Fruit fly (Drosophila melanogaster) whole organism, embryonic: Measurements from ENCODE around the gene Tgt.

ENCODE experiments used
- Adf1 ChIP-seq: fragments of 200-800 bp; sonication (Bioruptor generic); IDR thresholded peaks from 2 replicates; pipeline ENCODE4 v1.3.6; 2022; ENCODE audit warnings: missing biosample characterization, missing genetic modification characterization
- Atf6 ChIP-seq: fragments of 200-800 bp; sonication (Bioruptor generic); IDR thresholded peaks from 2 replicates; pipeline ENCODE4 v1.3.6; 2022; ENCODE audit warnings: missing biosample characterization, missing genetic modification characterization
- B-H1 ChIP-seq: fragments of 200-800 bp; sonication (Bioruptor generic); IDR thresholded peaks from 3 replicates; pipeline ENCODE4 v1.3.6; 2022; ENCODE audit warnings: missing biosample characterization, missing genetic modification characterization
- B-H2 ChIP-seq: fragments of 200-800 bp; sonication (Bioruptor generic); optimal IDR thresholded peaks from 2 replicates; lab custom pipeline; 2018; ENCODE audit warnings: missing biosample characterization, mild to moderate bottlenecking, missing genetic modification characterization
- CG12391 ChIP-seq: fragments of 200-800 bp; sonication (Bioruptor generic); optimal IDR thresholded peaks from 3 replicates; lab custom pipeline; 2018; ENCODE audit warnings: missing biosample characterization, mild to moderate bottlenecking, missing genetic modification characterization, moderate library complexity
- CG13287 ChIP-seq: fragments of 200-800 bp; sonication (Bioruptor generic); IDR thresholded peaks from 2 replicates; pipeline ENCODE4 v1.3.6; 2022; ENCODE audit warnings: missing biosample characterization, missing genetic modification characterization; ENCODE audit not compliant: partially characterized antibody
- CG13775 ChIP-seq: fragments of 200-800 bp; sonication (Bioruptor generic); optimal IDR thresholded peaks from 3 replicates; lab custom pipeline; 2017; ENCODE audit warnings: missing biosample characterization, mild to moderate bottlenecking, missing genetic modification characterization
- CG14860 ChIP-seq: fragments of 200-800 bp; sonication (Bioruptor generic); IDR thresholded peaks from 3 replicates; pipeline ENCODE4 v1.3.6; 2022; ENCODE audit warnings: missing biosample characterization, missing genetic modification characterization; ENCODE audit not compliant: partially characterized antibody
- CG15696 ChIP-seq: fragments of 200-800 bp; sonication (Bioruptor generic); optimal IDR thresholded peaks from 2 replicates; lab custom pipeline; 2019; ENCODE audit warnings: missing biosample characterization, mild to moderate bottlenecking, missing genetic modification characterization, moderate library complexity
- CG18599 ChIP-seq: fragments of 200-800 bp; sonication (Bioruptor generic); optimal IDR thresholded peaks from 3 replicates; lab custom pipeline; 2017; ENCODE audit warnings: missing biosample characterization, missing genetic modification characterization, mild to moderate bottlenecking, moderate library complexity, missing genetic modification reagents
- CG32532 ChIP-seq: fragments of 200-800 bp; sonication (Bioruptor generic); IDR thresholded peaks from 2 replicates; pipeline ENCODE4 v1.3.6; 2022; ENCODE audit warnings: missing biosample characterization, missing genetic modification characterization
- CG33557 ChIP-seq: fragments of 200-800 bp; sonication (Bioruptor generic); optimal IDR thresholded peaks from 2 replicates; lab custom pipeline; 2019; ENCODE audit warnings: missing biosample characterization, mild to moderate bottlenecking, missing genetic modification characterization, moderate library complexity
- CG4707 ChIP-seq: fragments of 200-800 bp; sonication (Bioruptor generic); optimal IDR thresholded peaks from 2 replicates; lab custom pipeline; 2018; ENCODE audit warnings: missing biosample characterization, mild to moderate bottlenecking, missing genetic modification characterization, moderate library complexity
- CG5245 ChIP-seq: fragments of 200-800 bp; sonication (Bioruptor generic); optimal IDR thresholded peaks from 3 replicates; lab custom pipeline; 2016; ENCODE audit warnings: missing biosample characterization, missing genetic modification characterization
- CG8944 ChIP-seq: fragments of 200-800 bp; sonication (Bioruptor generic); optimal IDR thresholded peaks from 3 replicates; lab custom pipeline; 2016; ENCODE audit warnings: missing biosample characterization, missing genetic modification characterization
- Camta ChIP-seq: fragments of 200-800 bp; sonication (Bioruptor generic); optimal IDR thresholded peaks from 2 replicates; lab custom pipeline; 2016; ENCODE audit warnings: missing biosample characterization, missing genetic modification characterization
- CkIIα-i1 ChIP-seq: fragments of 200-800 bp; sonication (Bioruptor generic); IDR thresholded peaks from 2 replicates; pipeline ENCODE4 v1.3.6; 2022; ENCODE audit warnings: missing biosample characterization, missing genetic modification characterization
- CoRest ChIP-seq: fragments of 200-800 bp; sonication (Bioruptor generic); optimal IDR thresholded peaks from 3 replicates; lab custom pipeline; 2018; ENCODE audit warnings: missing biosample characterization, mild to moderate bottlenecking, missing genetic modification characterization, moderate library complexity
- Doc3 ChIP-seq: fragments of 200-800 bp; sonication (Bioruptor generic); IDR thresholded peaks from 3 replicates; pipeline ENCODE4 v1.3.6; 2022; ENCODE audit warnings: missing biosample characterization, missing genetic modification characterization; ENCODE audit not compliant: partially characterized antibody
- E2f2 ChIP-seq: fragments of 200-800 bp; sonication (Bioruptor generic); IDR thresholded peaks from 2 replicates; pipeline ENCODE4 v1.3.6; 2022; ENCODE audit warnings: missing biosample characterization, missing genetic modification characterization
- Hey ChIP-seq: fragments of 200-800 bp; sonication (Bioruptor generic); optimal IDR thresholded peaks from 3 replicates; lab custom pipeline; 2018; ENCODE audit warnings: missing biosample characterization, mild to moderate bottlenecking, missing genetic modification characterization
- Meics ChIP-seq: fragments of 200-800 bp; sonication (Bioruptor generic); optimal IDR thresholded peaks from 2 replicates; lab custom pipeline; 2017; ENCODE audit warnings: missing biosample characterization, mild to moderate bottlenecking, missing genetic modification characterization
- NC2β ChIP-seq: fragments of 200-800 bp; sonication (Bioruptor generic); optimal IDR thresholded peaks from 2 replicates; lab custom pipeline; 2016; ENCODE audit warnings: missing biosample characterization, missing genetic modification characterization
- Nf-YC ChIP-seq: fragments of 200-800 bp; optimal IDR thresholded peaks from 3 replicates; lab custom pipeline; 2019; ENCODE audit warnings: missing biosample characterization, mild to moderate bottlenecking, missing genetic modification characterization, moderate library complexity
- Oli ChIP-seq: fragments of 200-800 bp; sonication (Bioruptor generic); optimal IDR thresholded peaks from 2 replicates; lab custom pipeline; 2018; ENCODE audit warnings: missing biosample characterization, mild to moderate bottlenecking, missing genetic modification characterization, moderate library complexity
- Xbp1 ChIP-seq: fragments of 200-800 bp; sonication (Bioruptor generic); optimal IDR thresholded peaks from 3 replicates; lab custom pipeline; 2016; ENCODE audit warnings: missing biosample characterization, mild to moderate bottlenecking, missing genetic modification characterization
- caup ChIP-seq: fragments of 200-800 bp; sonication (Bioruptor generic); optimal IDR thresholded peaks from 3 replicates; lab custom pipeline; 2017; ENCODE audit warnings: missing biosample characterization, mild to moderate bottlenecking, missing genetic modification characterization, moderate library complexity; ENCODE audit not compliant: severe bottlenecking
- dimm ChIP-seq: fragments of 200-800 bp; sonication (Bioruptor generic); IDR thresholded peaks from 2 replicates; pipeline ENCODE4 v1.3.6; 2022; ENCODE audit warnings: missing biosample characterization, missing genetic modification characterization
- exex ChIP-seq: fragments of 200-800 bp; sonication (Bioruptor generic); optimal IDR thresholded peaks from 4 replicates; lab custom pipeline; 2018; ENCODE audit warnings: missing biosample characterization, mild to moderate bottlenecking, missing genetic modification characterization, moderate library complexity
- gem ChIP-seq: fragments of 200-800 bp; sonication (Bioruptor generic); optimal IDR thresholded peaks from 2 replicates; lab custom pipeline; 2019; ENCODE audit warnings: missing biosample characterization, mild to moderate bottlenecking, missing genetic modification characterization, moderate library complexity
- inv ChIP-seq: fragments of 200-800 bp; sonication (Bioruptor generic); IDR thresholded peaks from 2 replicates; pipeline ENCODE4 v1.3.6; 2022; ENCODE audit warnings: missing biosample characterization, missing genetic modification characterization; ENCODE audit not compliant: partially characterized antibody
- lab ChIP-seq: fragments of 200-800 bp; sonication (Bioruptor generic); optimal IDR thresholded peaks from 3 replicates; lab custom pipeline; 2017; ENCODE audit warnings: missing biosample characterization, missing genetic modification characterization, mild to moderate bottlenecking, moderate library complexity, missing genetic modification reagents
- lbe ChIP-seq: fragments of 200-800 bp; sonication (Bioruptor generic); optimal IDR thresholded peaks from 2 replicates; lab custom pipeline; 2016; ENCODE audit warnings: missing biosample characterization, mild to moderate bottlenecking, missing genetic modification characterization
- nerfin-2 ChIP-seq: fragments of 200-800 bp; sonication (Bioruptor generic); IDR thresholded peaks from 2 replicates; pipeline ENCODE4 v1.3.6; 2022; ENCODE audit warnings: missing biosample characterization, missing genetic modification characterization; ENCODE audit not compliant: partially characterized antibody
- nom ChIP-seq: fragments of 200-800 bp; sonication (Bioruptor generic); optimal IDR thresholded peaks from 2 replicates; lab custom pipeline; 2017; ENCODE audit warnings: missing biosample characterization, missing genetic modification characterization, mild to moderate bottlenecking, moderate library complexity, missing genetic modification reagents
- odd ChIP-seq: fragments of 200-800 bp; sonication (Bioruptor generic); optimal IDR thresholded peaks from 2 replicates; lab custom pipeline; 2017; ENCODE audit warnings: missing biosample characterization, mild to moderate bottlenecking, missing genetic modification characterization
- pb ChIP-seq: fragments of 200-800 bp; sonication (Bioruptor generic); optimal IDR thresholded peaks from 3 replicates; lab custom pipeline; 2016; ENCODE audit warnings: missing biosample characterization, missing genetic modification characterization
- prd ChIP-seq, 3 experiments: fragments of >200 bp in 2 of 3; fragments of 200-800 bp in 1 of 3; sonication (Bioruptor generic) in 1 of 3; optimal IDR thresholded peaks in 2 of 3; IDR thresholded peaks in 1 of 3; 2 replicates in 2 of 3; 3 replicates in 1 of 3; pipeline versions ENCODE4 v1.3.6 to Lab custom; 2017 to 2022; ENCODE audit warnings: missing biosample characterization in 1 of 3, missing genetic modification characterization in 1 of 3
- ro ChIP-seq: fragments of 200-800 bp; sonication (Bioruptor generic); IDR thresholded peaks from 2 replicates; pipeline ENCODE4 v1.3.6; 2022; ENCODE audit warnings: missing biosample characterization, missing genetic modification characterization
- sc ChIP-seq, 3 experiments: fragments of >200 bp in 2 of 3; fragments of 200-800 bp in 1 of 3; sonication (Bioruptor generic) in 1 of 3; optimal IDR thresholded peaks; 2 replicates in 2 of 3; 3 replicates in 1 of 3; lab custom pipeline; 2017; ENCODE audit warnings: mild to moderate bottlenecking in 1 of 3, missing biosample characterization in 1 of 3, missing genetic modification characterization in 1 of 3, missing genetic modification reagents in 1 of 3
- sd ChIP-seq: fragments of 200-800 bp; sonication (Bioruptor generic); optimal IDR thresholded peaks from 3 replicates; lab custom pipeline; 2018; ENCODE audit warnings: missing biosample characterization, mild to moderate bottlenecking, missing genetic modification characterization, moderate library complexity
- sqz ChIP-seq: fragments of 200-800 bp; sonication (Bioruptor generic); optimal IDR thresholded peaks from 3 replicates; lab custom pipeline; 2018; ENCODE audit warnings: missing biosample characterization, mild to moderate bottlenecking, missing genetic modification characterization
- stc ChIP-seq: fragments of 200-800 bp; sonication (Bioruptor generic); IDR thresholded peaks from 2 replicates; pipeline ENCODE4 v1.3.6; 2022; ENCODE audit warnings: missing biosample characterization, missing genetic modification characterization
- tna ChIP-seq: fragments of 200-800 bp; sonication (Bioruptor generic); IDR thresholded peaks from 2 replicates; pipeline ENCODE4 v1.3.6; 2022; ENCODE audit warnings: missing biosample characterization, missing genetic modification characterization; ENCODE audit not compliant: partially characterized antibody
- trem ChIP-seq: fragments of 200-800 bp; optimal IDR thresholded peaks from 3 replicates; lab custom pipeline; 2019; ENCODE audit warnings: missing biosample characterization, mild to moderate bottlenecking, missing genetic modification characterization, moderate library complexity
- ttk ChIP-seq: fragments of 200-800 bp; sonication (Bioruptor generic); IDR thresholded peaks from 2 replicates; pipeline ENCODE4 v2.1.2; 2022; ENCODE audit warnings: missing biosample characterization, missing genetic modification characterization
- usp ChIP-seq: fragments of >200 bp; optimal IDR thresholded peaks from 2 replicates; lab custom pipeline; 2017; ENCODE audit warnings: missing biosample characterization, missing genetic modification characterization
- wdn ChIP-seq: fragments of 200-800 bp; sonication (Bioruptor generic); IDR thresholded peaks from 2 replicates; pipeline ENCODE4 v1.3.6; 2022; ENCODE audit warnings: missing biosample characterization, missing genetic modification characterization
- z ChIP-seq: fragments of 200-800 bp; sonication (Bioruptor generic); IDR thresholded peaks from 3 replicates; pipeline ENCODE4 v1.3.6; 2022; ENCODE audit warnings: missing biosample characterization, missing genetic modification characterization

Gene Tgt

dm6 chr2L:1230691-1231090, 46.8 kb downstream of the Tgt start (continued):
- TF ChIP-seq gem (tag; lab: Kevin White, UChicago) = peak; percentile 54
- TF ChIP-seq odd (GFP tag; lab: Kevin White, UChicago) = no peak
- TF ChIP-seq B-H2 = no peak
- no peak for TF ChIP-seq CG13775 (GFP tag; lab: Kevin White, UChicago)
- TF ChIP-seq Doc3 (GFP tag; lab: Robert Waterston, UW) = no peak
- TF ChIP-seq CG4707 (GFP tag; lab: Kevin White, UChicago) = no peak
- peak; percentile 17 for TF ChIP-seq CoRest
- 0 out of 2 replicates have a peak, but pooled peaks have one; percentile 23 for TF ChIP-seq dimm (GFP tag; lab: Robert Waterston, UW)
- TF ChIP-seq exex (tag; lab: Kevin White, UChicago) = no peak
- no peak for TF ChIP-seq CG8944 (GFP tag; lab: Kevin White, UChicago)
- TF ChIP-seq wdn (GFP tag; lab: Robert Waterston, UW) = no peak
- TF ChIP-seq sc (optimal IDR thresholded peaks at IDR 0.05; lab: Kevin White, UChicago) = no peak
- no peak for TF ChIP-seq sc (GFP tag; optimal IDR thresholded peaks at IDR 0.05; lab: Kevin White, UChicago)
- TF ChIP-seq Adf1 (GFP tag; lab: Robert Waterston, UW) = no peak
- TF ChIP-seq CG14860 (GFP tag; lab: Robert Waterston, UW) = no peak
- no peak for TF ChIP-seq CkIIα-i1 (GFP tag; lab: Robert Waterston, UW)
- no peak for TF ChIP-seq prd (optimal IDR thresholded peaks at IDR 0.05; lab: Kevin White, UChicago)
- TF ChIP-seq prd (GFP tag; IDR thresholded peaks at IDR 0.05; lab: Robert Waterston, UW) = peak; percentile 47; the same call in 1 of the 3 replicates
- no peak for TF ChIP-seq CG33557 (GFP tag; lab: Kevin White, UChicago)
- no peak for TF ChIP-seq NC2β
- no peak for TF ChIP-seq inv
- peak; percentile 53 for TF ChIP-seq Meics
- no peak for TF ChIP-seq sqz (GFP tag; lab: Kevin White, UChicago)
- peak; percentile 12 for TF ChIP-seq CG12391
- TF ChIP-seq Camta (GFP tag; lab: Kevin White, UChicago) = no peak
- no peak for TF ChIP-seq CG15696
- no peak for TF ChIP-seq Xbp1 (GFP tag; lab: Kevin White, UChicago)
- TF ChIP-seq lab (GFP tag; lab: Kevin White, UChicago) = peak; percentile 66
- TF ChIP-seq CG18599 (GFP tag; lab: Kevin White, UChicago) = peak; percentile 54
- no peak for TF ChIP-seq ro
- peak; percentile 46 for TF ChIP-seq caup (GFP tag; lab: Kevin White, UChicago)
- no peak for TF ChIP-seq usp (GFP tag; lab: Kevin White, UChicago)
- peak; percentile 51 for TF ChIP-seq Atf6 (GFP tag; lab: Robert Waterston, UW)
- no peak for TF ChIP-seq Hey
- no peak for TF ChIP-seq tna (GFP tag; lab: Robert Waterston, UW)
- no peak for TF ChIP-seq nom (GFP tag; lab: Kevin White, UChicago)
- no peak for TF ChIP-seq pb (GFP tag; lab: Kevin White, UChicago)
- TF ChIP-seq stc (GFP tag; lab: Robert Waterston, UW) = no peak
- no peak for TF ChIP-seq nerfin-2 (GFP tag; lab: Robert Waterston, UW)
- peak; percentile 24 for TF ChIP-seq Oli (tag; lab: Kevin White, UChicago)
- TF ChIP-seq lbe (GFP tag; lab: Kevin White, UChicago) = no peak
- TF ChIP-seq CG5245 = no peak
- TF ChIP-seq CG13287 (GFP tag; lab: Robert Waterston, UW) = no peak
- TF ChIP-seq z = no peak
- TF ChIP-seq E2f2 (GFP tag; lab: Robert Waterston, UW) = no peak
- TF ChIP-seq sd (tag; lab: Kevin White, UChicago) = no peak
- TF ChIP-seq B-H1 (GFP tag; lab: Robert Waterston, UW) = no peak
- peak; percentile 20; the same call in 1 of the 2 replicates for TF ChIP-seq CG32532 (GFP tag; lab: Robert Waterston, UW)
- no peak for TF ChIP-seq ttk
- no peak for TF ChIP-seq Nf-YC (tag; lab: Kevin White, UChicago)
- TF ChIP-seq trem = no peak
